Worm (Caenorhabditis elegans): ENCODE data around the gene F46H5.11.
A peak's percentile ranks its signal among the peaks of the same experiment; 100 is the strongest.

The F46H5.11 gene

ce11 chrX:7236717-7237116 lies 35.2 kb downstream of the F46H5.11 start:
- no peak for TF ChIP-seq egl-27 (tag; optimal IDR thresholded peaks at IDR 0.05)
- no peak for TF ChIP-seq hpl-2 (GFP tag; optimal IDR thresholded peaks at IDR 0.05)
- no peak for TF ChIP-seq nhr-237 (tag; optimal IDR thresholded peaks at IDR 0.05)
- no peak for TF ChIP-seq ceh-82 (tag; optimal IDR thresholded peaks at IDR 0.05)
- peak; percentile 62 for TF ChIP-seq nhr-20 (tag; optimal IDR thresholded peaks at IDR 0.05)
- TF ChIP-seq xbp-1 (tag; optimal IDR thresholded peaks at IDR 0.05): peak; percentile 39
- no peak for TF ChIP-seq blmp-1 (tag; optimal IDR thresholded peaks at IDR 0.05)
- no peak for TF ChIP-seq ztf-11 (tag; optimal IDR thresholded peaks at IDR 0.05)
- TF ChIP-seq nhr-71 (tag; optimal IDR thresholded peaks at IDR 0.05): peak; percentile 89
- TF ChIP-seq tbx-2 (tag; optimal IDR thresholded peaks at IDR 0.05): peak; percentile 29
- TF ChIP-seq nhr-11 (tag; optimal IDR thresholded peaks at IDR 0.05): peak; percentile 1
- peak; percentile 47 for TF ChIP-seq fkh-4 (tag; optimal IDR thresholded peaks at IDR 0.05; ENCODE audit: borderline replicate concordance)
- peak; percentile 93 for TF ChIP-seq lin-14 (GFP tag; optimal IDR thresholded peaks at IDR 0.05)
- no peak for TF ChIP-seq mab-9 (GFP tag; IDR thresholded peaks at IDR 0.05)
- TF ChIP-seq nhr-19 (GFP tag; conservative IDR thresholded peaks at IDR 0.05): peak; percentile 67
- no peak for TF ChIP-seq lir-3 (tag; optimal IDR thresholded peaks at IDR 0.05; ENCODE audit: poor library complexity)
- peak; percentile 62 for TF ChIP-seq snu-23 (GFP tag; optimal IDR thresholded peaks at IDR 0.05)
- peak; percentile 38 to 53 for TF ChIP-seq lsy-2 (tag; optimal IDR thresholded peaks at IDR 0.05)
- TF ChIP-seq zag-1 (tag; optimal IDR thresholded peaks at IDR 0.05): no peak
- no peak for TF ChIP-seq hlh-4 (tag; optimal IDR thresholded peaks at IDR 0.05)
- no peak for TF ChIP-seq lin-35 (GFP tag; optimal IDR thresholded peaks at IDR 0.05)
- TF ChIP-seq C34B4.2 (tag; optimal IDR thresholded peaks at IDR 0.05): no peak
- TF ChIP-seq nhr-77 (tag; optimal IDR thresholded peaks at IDR 0.05): no peak
- TF ChIP-seq unc-130 (tag; optimal IDR thresholded peaks at IDR 0.05): peak; percentile 60
- no peak for TF ChIP-seq aha-1 (tag; optimal IDR thresholded peaks at IDR 0.05)
- TF ChIP-seq mep-1 (tag; optimal IDR thresholded peaks at IDR 0.05): peak; percentile 62
- peak in 1 of 2 experiments; percentile 10 for TF ChIP-seq efl-1 (optimal IDR thresholded peaks at IDR 0.05)
- no peak for TF ChIP-seq efl-1 (GFP tag; optimal IDR thresholded peaks at IDR 0.05 in 1 of 2)
- no peak for TF ChIP-seq skn-1 (tag; optimal IDR thresholded peaks at IDR 0.05)
- TF ChIP-seq dsc-1 (tag; optimal IDR thresholded peaks at IDR 0.05): peak; percentile 90
- no peak for TF ChIP-seq fkh-8 (tag; optimal IDR thresholded peaks at IDR 0.05)
- TF ChIP-seq unc-86 (tag; optimal IDR thresholded peaks at IDR 0.05): no peak
- TF ChIP-seq alr-1 (tag; optimal IDR thresholded peaks at IDR 0.05; ENCODE audit: borderline replicate concordance): no peak
- TF ChIP-seq mef-2 (tag; optimal IDR thresholded peaks at IDR 0.05): no peak
- TF ChIP-seq swsn-7 (tag; optimal IDR thresholded peaks at IDR 0.05): peak; percentile 49
- peak; percentile 14 for TF ChIP-seq nhr-47 (tag; optimal IDR thresholded peaks at IDR 0.05)
- TF ChIP-seq fkh-10 (GFP tag; optimal IDR thresholded peaks at IDR 0.05): no peak
- no peak for TF ChIP-seq ceh-8 (GFP tag; optimal IDR thresholded peaks at IDR 0.05)
- no peak for TF ChIP-seq ama-1 (optimal IDR thresholded peaks at IDR 0.05)
- peak; percentile 44 for TF ChIP-seq irx-1 (tag; optimal IDR thresholded peaks at IDR 0.05)
- peak; percentile 74 for TF ChIP-seq rnt-1 (tag; optimal IDR thresholded peaks at IDR 0.05)
- no peak for TF ChIP-seq mdl-1 (tag; optimal IDR thresholded peaks at IDR 0.05)
- no peak for TF ChIP-seq pqm-1 (tag; optimal IDR thresholded peaks at IDR 0.05)
- TF ChIP-seq ceh-90 (tag; optimal IDR thresholded peaks at IDR 0.05): no peak
- TF ChIP-seq lin-13 (GFP tag; optimal IDR thresholded peaks at IDR 0.05): no peak
- TF ChIP-seq zip-4 (GFP tag; optimal IDR thresholded peaks at IDR 0.05): no peak
- TF ChIP-seq C04F5.9 (tag; optimal IDR thresholded peaks at IDR 0.05): no peak
- TF ChIP-seq snpc-4 (tag; optimal IDR thresholded peaks at IDR 0.05): no peak
- no peak for TF ChIP-seq nhr-28 (tag; optimal IDR thresholded peaks at IDR 0.05)
- no peak for TF ChIP-seq tlp-1 (tag; optimal IDR thresholded peaks at IDR 0.05)
- peak; percentile 100 for TF ChIP-seq pag-3 (tag; optimal IDR thresholded peaks at IDR 0.05; ENCODE audit: borderline replicate concordance, insufficient read depth)
- TF ChIP-seq ceh-63 (GFP tag; optimal IDR thresholded peaks at IDR 0.05): no peak
- no peak for TF ChIP-seq sptf-1 (tag; optimal IDR thresholded peaks at IDR 0.05)
- TF ChIP-seq sox-4 (tag; optimal IDR thresholded peaks at IDR 0.05): no peak
